Fruit fly (Drosophila melanogaster): ENCODE results near the gene Pli.

Pli gene

dm6 chr3R:23872606-23873192 lies 17.2 kb downstream of the Pli start (continued):
- no peak for TF ChIP-seq CG32767 (GFP tag; IDR thresholded peaks at IDR 0.05)
- peak; percentile 6 for TF ChIP-seq CG15696 (tag; optimal IDR thresholded peaks at IDR 0.05)
- no peak for TF ChIP-seq al (GFP tag; IDR thresholded peaks at IDR 0.05)
- TF ChIP-seq Atf6 (GFP tag; IDR thresholded peaks at IDR 0.05), result no peak
- TF ChIP-seq H2.0 (GFP tag; IDR thresholded peaks at IDR 0.05), result no peak
- no peak for TF ChIP-seq CG15269 (tag; optimal IDR thresholded peaks at IDR 0.05)
- TF ChIP-seq Ets97D (GFP tag; optimal IDR thresholded peaks at IDR 0.05), result no peak
- TF ChIP-seq Hey (tag; optimal IDR thresholded peaks at IDR 0.05), result no peak
- no peak for TF ChIP-seq CG13287 (GFP tag; IDR thresholded peaks at IDR 0.05; ENCODE audit: partially characterized antibody)
- no peak for TF ChIP-seq tna (GFP tag; IDR thresholded peaks at IDR 0.05; ENCODE audit: partially characterized antibody)
- no peak for TF ChIP-seq Meics (GFP tag; optimal IDR thresholded peaks at IDR 0.05)
- TF ChIP-seq vvl (GFP tag; IDR thresholded peaks at IDR 0.05), result 0 out of 2 replicates have a peak, but pooled peaks have one; percentile 10
- TF ChIP-seq gro (GFP tag; optimal IDR thresholded peaks at IDR 0.05), result no peak
- TF ChIP-seq CG13775 (GFP tag; optimal IDR thresholded peaks at IDR 0.05), result no peak
- no peak for TF ChIP-seq Bdp1 (GFP tag; optimal IDR thresholded peaks at IDR 0.05)
- no peak for TF ChIP-seq seq (GFP tag; IDR thresholded peaks at IDR 0.05)
- peak; percentile 10 for TF ChIP-seq ATbp (GFP tag; optimal IDR thresholded peaks at IDR 0.05)
- TF ChIP-seq mam (GFP tag; optimal IDR thresholded peaks at IDR 0.05), result no peak
- TF ChIP-seq Six4 (GFP tag; optimal IDR thresholded peaks at IDR 0.05), result peak; percentile 23
- TF ChIP-seq sim (GFP tag; IDR thresholded peaks at IDR 0.05), result no peak
- no peak for TF ChIP-seq HLH4C (GFP tag; IDR thresholded peaks at IDR 0.05; ENCODE audit: partially characterized antibody)
- TF ChIP-seq CG17829 (tag; optimal IDR thresholded peaks at IDR 0.05), result peak; percentile 40
- no peak for TF ChIP-seq corto (GFP tag; optimal IDR thresholded peaks at IDR 0.05)
- TF ChIP-seq CG9609 (GFP tag; optimal IDR thresholded peaks at IDR 0.05), result no peak
- TF ChIP-seq Aef1 (GFP tag; IDR thresholded peaks at IDR 0.05), result no peak
- no peak for TF ChIP-seq CG14965 (GFP tag; optimal IDR thresholded peaks at IDR 0.05; ENCODE audit: borderline replicate concordance)
- no peak for TF ChIP-seq ap (GFP tag; IDR thresholded peaks at IDR 0.05)
- no peak for TF ChIP-seq pzg (GFP tag; optimal IDR thresholded peaks at IDR 0.05)
- no peak for TF ChIP-seq CG31388 (GFP tag; optimal IDR thresholded peaks at IDR 0.05)
- no peak for TF ChIP-seq jing (GFP tag; optimal IDR thresholded peaks at IDR 0.05)
- TF ChIP-seq wor (GFP tag; IDR thresholded peaks at IDR 0.05), result no peak
- no peak for TF ChIP-seq CG4328 (GFP tag; optimal IDR thresholded peaks at IDR 0.05)
- no peak for TF ChIP-seq Hmr (GFP tag; optimal IDR thresholded peaks at IDR 0.05)
- TF ChIP-seq CG3726 (GFP tag; IDR thresholded peaks at IDR 0.05), result no peak
- TF ChIP-seq CG6854 (GFP tag; optimal IDR thresholded peaks at IDR 0.05), result no peak
- TF ChIP-seq CG10267 (tag; optimal IDR thresholded peaks at IDR 0.05), result peak; percentile 17
- TF ChIP-seq CG9437 (GFP tag; optimal IDR thresholded peaks at IDR 0.05), result no peak
- TF ChIP-seq Kr (GFP tag; optimal IDR thresholded peaks at IDR 0.05), result no peak
- no peak for TF ChIP-seq zfh2 (GFP tag; optimal IDR thresholded peaks at IDR 0.05)
- TF ChIP-seq Fer3 (tag; optimal IDR thresholded peaks at IDR 0.05), result no peak
- no peak for TF ChIP-seq ham (GFP tag; IDR thresholded peaks at IDR 0.05)
- no peak for TF ChIP-seq Elba2 (GFP tag; optimal IDR thresholded peaks at IDR 0.05)
- no peak for TF ChIP-seq CG30020 (tag; optimal IDR thresholded peaks at IDR 0.05)
- peak; percentile 94 for TF ChIP-seq sens (GFP tag)
- TF ChIP-seq Trl (optimal IDR thresholded peaks at IDR 0.05), result no peak
- no peak for TF ChIP-seq Trl (GFP tag; optimal IDR thresholded peaks at IDR 0.05)
- TF ChIP-seq Jarid2 (GFP tag; optimal IDR thresholded peaks at IDR 0.05), result no peak
- peak; percentile 4 for TF ChIP-seq CG6654 (GFP tag; optimal IDR thresholded peaks at IDR 0.05)
- no peak for TF ChIP-seq Fer1 (GFP tag; optimal IDR thresholded peaks at IDR 0.05)
- no peak for TF ChIP-seq Poxn (GFP tag; IDR thresholded peaks at IDR 0.05)
- no peak for TF ChIP-seq z (GFP tag; IDR thresholded peaks at IDR 0.05)
- TF ChIP-seq HLH54F (GFP tag; optimal IDR thresholded peaks at IDR 0.05), result no peak

Data from whole organism, embryonic.